Worm (Caenorhabditis elegans): ENCODE measurements around the gene sti-1.
A peak's percentile ranks its signal among the peaks of the same experiment; 100 is the strongest.

The sti-1 gene

ce11 chrV:728822-729493, 44.4 kb upstream of the sti-1 start (continued):
- TF ChIP-seq ceh-88 (GFP tag; IDR thresholded peaks at IDR 0.05): peak; percentile 40; the same call in 1 of the 2 replicates
- no peak for TF ChIP-seq fos-1 (tag; optimal IDR thresholded peaks at IDR 0.05)
- TF ChIP-seq nhr-71 (tag; optimal IDR thresholded peaks at IDR 0.05): peak; percentile 96
- TF ChIP-seq lin-14 (GFP tag; optimal IDR thresholded peaks at IDR 0.05): peak; percentile 91
- TF ChIP-seq tlp-1 (tag; optimal IDR thresholded peaks at IDR 0.05): no peak
- TF ChIP-seq hlh-17 (GFP tag; optimal IDR thresholded peaks at IDR 0.05; ENCODE audit: borderline replicate concordance): no peak
- peak; percentile 28 for TF ChIP-seq irx-1 (tag; optimal IDR thresholded peaks at IDR 0.05)
- no peak for TF ChIP-seq hlh-4 (tag; optimal IDR thresholded peaks at IDR 0.05)
- no peak for TF ChIP-seq pag-3 (tag; optimal IDR thresholded peaks at IDR 0.05; ENCODE audit: borderline replicate concordance, insufficient read depth)
- TF ChIP-seq rnt-1 (tag; optimal IDR thresholded peaks at IDR 0.05): peak; percentile 80
- no peak for TF ChIP-seq egl-13 (tag; optimal IDR thresholded peaks at IDR 0.05)
- TF ChIP-seq isw-1 (GFP tag; IDR thresholded peaks at IDR 0.05): no peak
- TF ChIP-seq fkh-4 (tag; optimal IDR thresholded peaks at IDR 0.05; ENCODE audit: borderline replicate concordance): no peak
- TF ChIP-seq xbp-1 (tag; optimal IDR thresholded peaks at IDR 0.05): peak; percentile 44
- peak in 1 of 2 experiments; percentile 76 for TF ChIP-seq lin-35 (GFP tag; optimal IDR thresholded peaks at IDR 0.05)
- peak; percentile 38 to 62 for TF ChIP-seq lsy-2 (tag; optimal IDR thresholded peaks at IDR 0.05)
- TF ChIP-seq efl-3 (GFP tag; optimal IDR thresholded peaks at IDR 0.05): no peak
- TF ChIP-seq fkh-10 (GFP tag; optimal IDR thresholded peaks at IDR 0.05): no peak
- TF ChIP-seq ceh-8 (GFP tag; optimal IDR thresholded peaks at IDR 0.05): no peak
- peak; percentile 79 for TF ChIP-seq ama-1 (optimal IDR thresholded peaks at IDR 0.05)
- no peak for TF ChIP-seq vab-15 (tag; optimal IDR thresholded peaks at IDR 0.05)
- no peak for TF ChIP-seq dsc-1 (tag; optimal IDR thresholded peaks at IDR 0.05)
- TF ChIP-seq nhr-85 (tag): peak; percentile 75
- TF ChIP-seq ztf-4 (tag; optimal IDR thresholded peaks at IDR 0.05): peak; percentile 76
- TF ChIP-seq zip-4 (GFP tag; optimal IDR thresholded peaks at IDR 0.05): no peak
- no peak for TF ChIP-seq unc-86 (tag; optimal IDR thresholded peaks at IDR 0.05)
- TF ChIP-seq lin-39 (tag; optimal IDR thresholded peaks at IDR 0.05): no peak
- TF ChIP-seq hpl-2 (GFP tag; optimal IDR thresholded peaks at IDR 0.05): no peak
- no peak for TF ChIP-seq sox-4 (tag; optimal IDR thresholded peaks at IDR 0.05)
- TF ChIP-seq blmp-1 (tag; optimal IDR thresholded peaks at IDR 0.05): peak; percentile 54
- peak in 2 of 3 experiments; percentile 8 to 34 for TF ChIP-seq dpl-1 (GFP tag; optimal IDR thresholded peaks at IDR 0.05)
- no peak for TF ChIP-seq unc-98 (GFP tag; IDR thresholded peaks at IDR 0.05)
- TF ChIP-seq mab-9 (GFP tag; IDR thresholded peaks at IDR 0.05): no peak
- no peak for TF ChIP-seq ets-5 (GFP tag; IDR thresholded peaks at IDR 0.05)
- no peak for TF ChIP-seq skn-1 (tag; optimal IDR thresholded peaks at IDR 0.05)
- TF ChIP-seq unc-62 (GFP tag; optimal IDR thresholded peaks at IDR 0.05): no peak
- peak; percentile 40 for TF ChIP-seq sup-37 (GFP tag; optimal IDR thresholded peaks at IDR 0.05)
- no peak for TF ChIP-seq mef-2 (tag; optimal IDR thresholded peaks at IDR 0.05)
- peak in 1 of 2 experiments; percentile 86 for TF ChIP-seq mdl-1 (tag; optimal IDR thresholded peaks at IDR 0.05)
- TF ChIP-seq nhr-84 (tag; optimal IDR thresholded peaks at IDR 0.05): no peak
- peak; percentile 82 for TF ChIP-seq snu-23 (GFP tag; optimal IDR thresholded peaks at IDR 0.05)
- TF ChIP-seq tbx-2 (tag; optimal IDR thresholded peaks at IDR 0.05): peak; percentile 71
- TF ChIP-seq lir-3 (tag; optimal IDR thresholded peaks at IDR 0.05; ENCODE audit: poor library complexity): peak; percentile 81
- TF ChIP-seq F16B12.6 (tag; optimal IDR thresholded peaks at IDR 0.05): no peak
- TF ChIP-seq grh-1 (GFP tag; IDR thresholded peaks at IDR 0.05): peak; percentile 30; the same call in 1 of the 2 replicates
- TF ChIP-seq elt-3 (tag; optimal IDR thresholded peaks at IDR 0.05): peak in 2 of 6 experiments; percentile 13 to 83
- TF ChIP-seq unc-30 (tag; optimal IDR thresholded peaks at IDR 0.05): no peak
- TF ChIP-seq pax-3 (tag; optimal IDR thresholded peaks at IDR 0.05): no peak
- peak; percentile 44 for TF ChIP-seq C04F5.9 (tag; optimal IDR thresholded peaks at IDR 0.05)
- no peak for TF ChIP-seq ceh-90 (tag; optimal IDR thresholded peaks at IDR 0.05)
- no peak for TF ChIP-seq alr-1 (tag; optimal IDR thresholded peaks at IDR 0.05; ENCODE audit: borderline replicate concordance)
